Worm (Caenorhabditis elegans): ENCODE results near the gene pms-2.

DNA sequence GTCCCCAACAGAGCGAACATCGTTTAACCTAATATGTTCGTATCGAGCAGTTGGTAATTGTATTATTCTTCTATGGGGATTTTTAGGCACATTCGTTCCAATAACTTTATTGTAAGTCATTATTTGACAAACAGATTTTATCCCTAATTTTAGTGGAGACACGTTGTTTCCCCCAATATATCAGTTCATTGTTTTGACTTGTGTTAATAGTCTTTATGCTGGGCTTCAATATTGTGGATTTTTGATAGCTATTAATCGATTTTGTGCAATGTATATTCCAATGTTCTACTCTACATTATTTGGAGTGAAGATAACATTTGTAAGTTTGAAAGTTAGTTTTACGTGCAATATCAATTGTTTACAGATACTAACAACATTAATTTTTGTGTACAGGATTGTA lies 23.5 kb upstream of the pms-2 start:
- no peak for TF ChIP-seq snpc-4 (GFP tag; optimal IDR thresholded peaks at IDR 0.05)
- no peak for TF ChIP-seq snpc-4 (tag; optimal IDR thresholded peaks at IDR 0.05)
- TF ChIP-seq ztf-18 (tag; optimal IDR thresholded peaks at IDR 0.05), result no peak
- no peak for TF ChIP-seq hlh-26 (GFP tag; conservative IDR thresholded peaks at IDR 0.05)
- no peak for TF ChIP-seq attf-5 (GFP tag; optimal IDR thresholded peaks at IDR 0.05)
